Worm (Caenorhabditis elegans): ENCODE data around the gene Y17D7C.1.

DNA sequence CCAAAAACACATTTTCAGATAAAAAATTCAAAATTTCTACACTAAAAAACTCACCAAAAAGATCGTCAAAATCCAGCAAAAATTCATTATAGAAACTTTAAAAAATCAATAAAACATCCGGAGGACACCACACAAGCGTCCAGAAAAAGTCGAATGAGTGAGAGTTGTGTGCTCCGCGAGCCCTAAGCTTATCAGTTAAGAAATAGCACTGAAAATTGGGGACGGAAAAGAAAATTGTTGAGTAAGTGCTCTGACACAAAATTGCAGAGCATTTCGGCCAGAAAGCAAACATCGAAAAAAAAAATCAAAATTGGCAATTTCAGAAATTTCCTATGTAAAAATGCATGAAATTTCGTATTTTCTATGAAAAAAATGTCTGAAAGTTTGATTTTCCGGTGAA lies 31.3 kb downstream of the Y17D7C.1 start:
- no peak for TF ChIP-seq unc-55 (GFP tag; optimal IDR thresholded peaks at IDR 0.05)
- no peak for TF ChIP-seq ref-2 (tag; optimal IDR thresholded peaks at IDR 0.05)
- no peak for TF ChIP-seq T23F11.4 (GFP tag; optimal IDR thresholded peaks at IDR 0.05)
- TF ChIP-seq nhr-11 (tag; optimal IDR thresholded peaks at IDR 0.05): no peak
- TF ChIP-seq gmeb-2 (tag; optimal IDR thresholded peaks at IDR 0.05): no peak
- no peak for TF ChIP-seq ceh-2 (tag; optimal IDR thresholded peaks at IDR 0.05)
- TF ChIP-seq sdc-2 (tag; optimal IDR thresholded peaks at IDR 0.05): no peak
- no peak for TF ChIP-seq pqm-1 (tag; optimal IDR thresholded peaks at IDR 0.05)
- TF ChIP-seq eyg-1 (tag; optimal IDR thresholded peaks at IDR 0.05): no peak
- TF ChIP-seq ceh-9 (tag; optimal IDR thresholded peaks at IDR 0.05): no peak
- TF ChIP-seq hlh-15 (tag; optimal IDR thresholded peaks at IDR 0.05): no peak
- TF ChIP-seq K02D7.2 (tag; optimal IDR thresholded peaks at IDR 0.05): no peak
- no peak for TF ChIP-seq hlh-6 (tag; optimal IDR thresholded peaks at IDR 0.05)
